Worm (Caenorhabditis elegans) whole organism, young adult: ENCODE measurements around the gene R06F6.12.
A peak's percentile ranks its signal among the peaks of the same experiment; 100 is the strongest.

Experiments
- D2030.7 ChIP-seq: fragments of 200-800 bp; sonication (Bioruptor generic); IDR thresholded peaks from 2 replicates; pipeline ENCODE4 v1.3.6; 2022; ENCODE audit warnings: missing genetic modification reagents, missing genetic modification characterization, missing compliant biosample characterization
- F10E7.11 ChIP-seq: sonication (generic microtip); optimal IDR thresholded peaks from 2 replicates; lab custom pipeline; 2017; ENCODE audit warnings: mild to moderate bottlenecking, missing genetic modification characterization, moderate library complexity, missing compliant biosample characterization
- F23B12.7 ChIP-seq: sonication (generic microtip); optimal IDR thresholded peaks from 2 replicates; lab custom pipeline; 2017; ENCODE audit warnings: missing genetic modification characterization, mild to moderate bottlenecking, missing compliant biosample characterization, antibody characterized with exemption, moderate library complexity; ENCODE audit not compliant: insufficient read depth
- F33H1.4 ChIP-seq: fragments of 200-800 bp; sonication (Bioruptor generic); IDR thresholded peaks from 2 replicates; pipeline ENCODE4 v1.3.6; 2022; ENCODE audit warnings: missing genetic modification reagents, missing genetic modification characterization, missing compliant biosample characterization
- F37B4.10 ChIP-seq: fragments of 200-800 bp; sonication (Bioruptor generic); IDR thresholded peaks from 2 replicates; pipeline ENCODE4 v1.3.6; 2022; ENCODE audit warnings: missing genetic modification characterization, missing compliant biosample characterization
- F52B5.7 ChIP-seq: sonication (generic microtip); optimal IDR thresholded peaks from 2 replicates; lab custom pipeline; 2016; ENCODE audit warnings: mild to moderate bottlenecking, missing genetic modification characterization, missing compliant biosample characterization
- K11D2.4 ChIP-seq: fragments of 200-800 bp; sonication (Bioruptor generic); IDR thresholded peaks from 2 replicates; pipeline ENCODE4 v1.3.6; 2022; ENCODE audit warnings: missing genetic modification reagents, missing genetic modification characterization, missing compliant biosample characterization
- T07F8.4 ChIP-seq: sonication (generic microtip); optimal IDR thresholded peaks from 2 replicates; lab custom pipeline; 2016; ENCODE audit warnings: mild to moderate bottlenecking, missing genetic modification characterization, moderate library complexity, missing compliant biosample characterization
- T26A5.8 ChIP-seq: sonication (generic microtip); optimal IDR thresholded peaks from 2 replicates; lab custom pipeline; 2016; ENCODE audit warnings: missing genetic modification characterization, missing compliant biosample characterization
- Y53G8AR.9 ChIP-seq: fragments of 200-800 bp; sonication (Bioruptor generic); conservative IDR thresholded peaks from 2 replicates; pipeline ENCODE4 v1.3.6; 2022; ENCODE audit warnings: missing genetic modification reagents, missing genetic modification characterization, missing compliant biosample characterization
- akir-1 ChIP-seq: fragments of 200-800 bp; sonication (Bioruptor generic); optimal IDR thresholded peaks from 2 replicates; lab custom pipeline; 2018; ENCODE audit warnings: mild to moderate bottlenecking, missing genetic modification characterization, moderate library complexity, missing compliant biosample characterization
- aptf-2 ChIP-seq: fragments of 200-800 bp; sonication (Bioruptor generic); conservative IDR thresholded peaks from 2 replicates; pipeline ENCODE4 v1.3.6; 2022; ENCODE audit warnings: missing genetic modification reagents, missing genetic modification characterization, missing compliant biosample characterization
- aptf-3 ChIP-seq: fragments of 200-800 bp; sonication (Bioruptor generic); IDR thresholded peaks from 2 replicates; pipeline ENCODE4 v1.3.6; 2022; ENCODE audit warnings: missing genetic modification characterization, missing compliant biosample characterization
- athp-1 ChIP-seq: sonication (generic microtip); optimal IDR thresholded peaks from 2 replicates; lab custom pipeline; 2017; ENCODE audit warnings: mild to moderate bottlenecking, missing genetic modification characterization, missing compliant biosample characterization
- attf-3 ChIP-seq: fragments of 200-800 bp; sonication (Bioruptor generic); conservative IDR thresholded peaks from 2 replicates; pipeline ENCODE4 v1.3.6; 2022; ENCODE audit warnings: missing genetic modification reagents, missing genetic modification characterization, missing compliant biosample characterization
- attf-5 ChIP-seq: fragments of 200-800 bp; sonication (Bioruptor generic); optimal IDR thresholded peaks from 2 replicates; lab custom pipeline; 2018; ENCODE audit warnings: mild to moderate bottlenecking, missing genetic modification characterization, missing compliant biosample characterization
- ccch-3 ChIP-seq: fragments of 200-800 bp; sonication (Bioruptor generic); optimal IDR thresholded peaks from 2 replicates; lab custom pipeline; 2018; ENCODE audit warnings: mild to moderate bottlenecking, missing genetic modification characterization, missing compliant biosample characterization
- ceh-100 ChIP-seq: fragments of 200-800 bp; sonication (Bioruptor generic); IDR thresholded peaks from 2 replicates; pipeline ENCODE4 v1.3.6; 2022; ENCODE audit warnings: missing genetic modification reagents, missing genetic modification characterization, missing compliant biosample characterization
- ceh-91 ChIP-seq: fragments of 200-800 bp; sonication (Bioruptor generic); IDR thresholded peaks from 2 replicates; pipeline ENCODE4 v1.3.6; 2022; ENCODE audit warnings: missing genetic modification reagents, missing genetic modification characterization, missing compliant biosample characterization
- die-1 ChIP-seq: sonication (generic microtip); optimal IDR thresholded peaks from 2 replicates; lab custom pipeline; 2016; ENCODE audit warnings: missing genotype, mild to moderate bottlenecking, missing genetic modification characterization, missing compliant biosample characterization
- dpff-1 ChIP-seq: sonication (generic microtip); optimal IDR thresholded peaks from 2 replicates; lab custom pipeline; 2017; ENCODE audit warnings: mild to moderate bottlenecking, missing genetic modification characterization, missing compliant biosample characterization
- dpl-1 ChIP-seq: fragments of 150-350 bp; optimal IDR thresholded peaks from 2 replicates; lab custom pipeline; 2014; ENCODE audit warnings: missing biosample characterization, missing genetic modification reagents, missing genetic modification characterization
- efl-1 ChIP-seq: fragments of 150-350 bp; optimal IDR thresholded peaks from 2 replicates; lab custom pipeline; 2014; ENCODE audit warnings: missing biosample characterization, missing genetic modification reagents, missing genetic modification characterization
- egl-44 ChIP-seq: fragments of 200-800 bp; sonication (Bioruptor generic); IDR thresholded peaks from 2 replicates; pipeline ENCODE4 v1.3.6; 2022; ENCODE audit warnings: missing genetic modification reagents, missing genetic modification characterization, missing compliant biosample characterization
- egrh-3 ChIP-seq: fragments of 200-800 bp; sonication (Bioruptor generic); IDR thresholded peaks from 2 replicates; pipeline ENCODE4 v1.3.6; 2022; ENCODE audit warnings: missing genetic modification reagents, missing genetic modification characterization, missing compliant biosample characterization
- ekl-4 ChIP-seq: fragments of 200-800 bp; sonication (Bioruptor generic); IDR thresholded peaks from 2 replicates; pipeline ENCODE4 v1.3.6; 2022; ENCODE audit warnings: missing genetic modification reagents, missing genetic modification characterization, missing compliant biosample characterization
- him-1 ChIP-seq: sonication (generic microtip); optimal IDR thresholded peaks from 2 replicates; lab custom pipeline; 2016; ENCODE audit warnings: missing genotype, missing genetic modification reagents, missing genetic modification characterization, missing compliant biosample characterization
- hlh-12 ChIP-seq: sonication (generic microtip); optimal IDR thresholded peaks from 2 replicates; lab custom pipeline; 2016; ENCODE audit warnings: missing genetic modification characterization, missing compliant biosample characterization
- hlh-26 ChIP-seq: fragments of 200-800 bp; sonication (Bioruptor generic); conservative IDR thresholded peaks from 2 replicates; pipeline ENCODE4 v1.3.6; 2022; ENCODE audit warnings: missing genetic modification reagents, missing genetic modification characterization, missing compliant biosample characterization
- lag-1 ChIP-seq: fragments of 200-800 bp; sonication (Bioruptor generic); IDR thresholded peaks from 2 replicates; pipeline ENCODE4 v1.3.6; 2022; ENCODE audit warnings: missing genetic modification reagents, missing genetic modification characterization, missing compliant biosample characterization
- let-526 ChIP-seq: fragments of 200-800 bp; sonication (Bioruptor generic); IDR thresholded peaks from 2 replicates; pipeline ENCODE4 v1.3.6; 2022; ENCODE audit warnings: missing genetic modification reagents, missing genetic modification characterization, missing compliant biosample characterization
- lin-26 ChIP-seq: fragments of 200-800 bp; sonication (Bioruptor generic); IDR thresholded peaks from 2 replicates; pipeline ENCODE4 v1.3.6; 2022; ENCODE audit warnings: missing genetic modification reagents, missing genetic modification characterization, missing compliant biosample characterization
- lin-54 ChIP-seq: fragments of 200-800 bp; sonication (Bioruptor generic); optimal IDR thresholded peaks from 2 replicates; lab custom pipeline; 2018; ENCODE audit warnings: mild to moderate bottlenecking, missing genetic modification characterization, missing compliant biosample characterization
- madf-10 ChIP-seq: sonication (generic microtip); optimal IDR thresholded peaks from 2 replicates; lab custom pipeline; 2016; ENCODE audit warnings: mild to moderate bottlenecking, missing genetic modification characterization, missing compliant biosample characterization
- madf-3 ChIP-seq: fragments of 200-800 bp; sonication (Bioruptor generic); IDR thresholded peaks from 2 replicates; pipeline ENCODE4 v1.3.6; 2022; ENCODE audit warnings: missing genetic modification reagents, missing genetic modification characterization, missing compliant biosample characterization
- madf-8 ChIP-seq: fragments of 200-800 bp; sonication (Bioruptor generic); conservative IDR thresholded peaks from 2 replicates; pipeline ENCODE4 v1.3.6; 2022; ENCODE audit warnings: missing genetic modification reagents, missing genetic modification characterization, missing compliant biosample characterization
- nhr-120 ChIP-seq: fragments of 200-800 bp; sonication (Bioruptor generic); IDR thresholded peaks from 2 replicates; pipeline ENCODE4 v1.3.6; 2022; ENCODE audit warnings: missing genetic modification characterization, missing compliant biosample characterization
- nhr-179 ChIP-seq: sonication (generic microtip); optimal IDR thresholded peaks from 2 replicates; lab custom pipeline; 2016; ENCODE audit warnings: mild to moderate bottlenecking, missing genetic modification characterization, missing compliant biosample characterization
- nhr-90 ChIP-seq: sonication (generic microtip); optimal IDR thresholded peaks from 2 replicates; lab custom pipeline; 2016; ENCODE audit warnings: missing genotype, mild to moderate bottlenecking, missing genetic modification characterization, missing compliant biosample characterization
- pbrm-1 ChIP-seq: fragments of 200-800 bp; sonication (Bioruptor generic); IDR thresholded peaks from 2 replicates; pipeline ENCODE4 v1.3.6; 2022; ENCODE audit warnings: missing genetic modification reagents, missing genetic modification characterization, missing compliant biosample characterization
- rcor-1 ChIP-seq: fragments of 200-800 bp; sonication (Bioruptor generic); IDR thresholded peaks from 2 replicates; pipeline ENCODE4 v1.3.6; 2022; ENCODE audit warnings: missing genetic modification reagents, missing genetic modification characterization, missing compliant biosample characterization
- rec-8 ChIP-seq, 2 experiments: sonication (generic microtip); optimal IDR thresholded peaks; 2 replicates each; lab custom pipeline; 2016; ENCODE audit warnings: mild to moderate bottlenecking in 2 of 2, missing genetic modification characterization in 2 of 2, missing genetic modification reagents in 2 of 2, missing genotype in 2 of 2, missing biosample characterization in 1 of 2, missing compliant biosample characterization in 1 of 2, moderate library complexity in 1 of 2
- sdz-38 ChIP-seq: sonication (generic microtip); optimal IDR thresholded peaks from 2 replicates; lab custom pipeline; 2016; ENCODE audit warnings: missing genotype, missing genetic modification characterization, missing compliant biosample characterization
- sea-2 ChIP-seq: fragments of 200-800 bp; sonication (Bioruptor generic); IDR thresholded peaks from 2 replicates; pipeline ENCODE4 v1.3.6; 2022; ENCODE audit warnings: missing genetic modification characterization, missing compliant biosample characterization
- snpc-1.1 ChIP-seq: sonication (generic microtip); optimal IDR thresholded peaks from 2 replicates; lab custom pipeline; 2017; ENCODE audit warnings: missing genetic modification characterization, mild to moderate bottlenecking, missing compliant biosample characterization, antibody characterized with exemption, moderate library complexity, missing genotype, missing genetic modification reagents; ENCODE audit not compliant: insufficient read depth
- snpc-4 ChIP-seq, 5 experiments: fragments of 150-350 bp in 1 of 5; sonication (generic microtip) in 4 of 5; optimal IDR thresholded peaks; 2 replicates each; lab custom pipeline; 2014 to 2018; ENCODE audit warnings: missing genetic modification characterization in 5 of 5, missing biosample characterization in 3 of 5, antibody characterized with exemption in 2 of 5, mild to moderate bottlenecking in 2 of 5, missing compliant biosample characterization in 2 of 5, missing genotype in 2 of 5, moderate library complexity in 2 of 5, missing genetic modification reagents in 1 of 5
- sptf-2 ChIP-seq: fragments of 200-800 bp; sonication (Bioruptor generic); optimal IDR thresholded peaks from 2 replicates; lab custom pipeline; 2018; ENCODE audit warnings: mild to moderate bottlenecking, missing genetic modification characterization, missing compliant biosample characterization
- ztf-18 ChIP-seq: sonication (generic microtip); optimal IDR thresholded peaks from 2 replicates; lab custom pipeline; 2016; ENCODE audit warnings: missing genotype, mild to moderate bottlenecking, missing genetic modification characterization, missing compliant biosample characterization

Gene R06F6.12

DNA sequence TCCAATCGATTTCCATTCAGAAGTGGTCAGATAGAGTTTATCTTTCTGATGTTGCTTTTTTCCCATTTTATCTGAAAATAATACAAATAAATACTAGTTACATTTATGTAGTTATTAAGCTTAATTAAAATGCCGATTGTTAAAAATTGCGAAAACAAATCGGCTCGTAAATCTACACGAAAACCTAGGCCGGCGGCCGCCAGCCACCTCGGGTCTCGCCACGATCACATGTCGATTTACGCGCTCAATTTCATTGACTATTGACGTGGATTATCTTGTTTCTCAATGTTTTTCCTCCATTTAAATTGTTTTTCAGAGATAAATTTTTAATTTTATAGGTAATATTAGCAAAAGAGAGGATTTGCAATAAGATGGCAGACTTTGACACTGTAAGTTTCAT is 48.7 kb upstream of the R06F6.12 start, which contains the start of the genes cyn-4 and copz-1 (continued):
- no peak for TF ChIP-seq Y53G8AR.9 (GFP tag; lab: Robert Waterston, UW)
- TF ChIP-seq hlh-26 (GFP tag; lab: Robert Waterston, UW), result no peak
- no peak for TF ChIP-seq F37B4.10 (GFP tag; lab: Robert Waterston, UW)
- 0 out of 2 replicates have a peak, but pooled peaks have one; percentile 14 for TF ChIP-seq egrh-3 (GFP tag; lab: Robert Waterston, UW)
- TF ChIP-seq attf-3 (GFP tag; lab: Robert Waterston, UW), result 0 out of 2 replicates have a peak, but pooled peaks have one; percentile 47
- no peak for TF ChIP-seq F10E7.11 (tag; lab: Kevin White, UChicago)
- TF ChIP-seq T07F8.4 (tag; lab: Kevin White, UChicago), result no peak
- peak; percentile 13 for TF ChIP-seq snpc-4 (GFP tag; optimal IDR thresholded peaks at IDR 0.05; lab: Kevin White, UChicago)
- TF ChIP-seq snpc-4 (tag; optimal IDR thresholded peaks at IDR 0.05; lab: Kevin White, UChicago), result peak in 3 of 4 experiments; percentile 24 to 51 (median 47)
- TF ChIP-seq rcor-1 (GFP tag; lab: Robert Waterston, UW), result peak; percentile 43; the same call in 1 of the 2 replicates
- TF ChIP-seq akir-1 (GFP tag; lab: Kevin White, UChicago), result no peak
- no peak for TF ChIP-seq sdz-38 (tag; lab: Kevin White, UChicago)
- no peak for TF ChIP-seq F52B5.7 (tag; lab: Kevin White, UChicago)
- TF ChIP-seq dpff-1 (tag; lab: Kevin White, UChicago), result no peak
- TF ChIP-seq sea-2, result no peak
- no peak for TF ChIP-seq hlh-12 (tag; lab: Kevin White, UChicago)
- TF ChIP-seq pbrm-1 (GFP tag; lab: Robert Waterston, UW), result no peak
- peak; percentile 33 for TF ChIP-seq him-1 (tag; lab: Kevin White, UChicago)
- TF ChIP-seq F33H1.4 (GFP tag; lab: Robert Waterston, UW), result peak; percentile 93
- no peak for TF ChIP-seq aptf-3 (GFP tag; lab: Robert Waterston, UW)
- no peak for TF ChIP-seq snpc-1.1 (tag; lab: Kevin White, UChicago)
- TF ChIP-seq madf-10 (tag; lab: Kevin White, UChicago), result peak; percentile 58
- TF ChIP-seq ceh-91, result peak; percentile 66
- no peak for TF ChIP-seq nhr-90 (tag; lab: Kevin White, UChicago)
- no peak for TF ChIP-seq madf-3
- no peak for TF ChIP-seq nhr-120 (GFP tag; lab: Robert Waterston, UW)
- TF ChIP-seq T26A5.8 (tag; lab: Kevin White, UChicago), result no peak
- no peak for TF ChIP-seq ccch-3 (GFP tag; lab: Kevin White, UChicago)
- TF ChIP-seq efl-1 (GFP tag; lab: Kevin White, UChicago), result peak; percentile 40
- peak; percentile 88 for TF ChIP-seq attf-5 (GFP tag; lab: Kevin White, UChicago)
- no peak for TF ChIP-seq ceh-100 (GFP tag; lab: Robert Waterston, UW)
- TF ChIP-seq ekl-4, result 0 out of 2 replicates have a peak, but pooled peaks have one; percentile 37
- no peak for TF ChIP-seq lag-1 (GFP tag; lab: Robert Waterston, UW)
- TF ChIP-seq egl-44 (GFP tag; lab: Robert Waterston, UW), result peak; percentile 52; the same call in 1 of the 2 replicates
- TF ChIP-seq K11D2.4, result no peak
- 0 out of 2 replicates have a peak, but pooled peaks have one; percentile 64 for TF ChIP-seq let-526 (GFP tag; lab: Robert Waterston, UW)
- peak; percentile 35 for TF ChIP-seq dpl-1 (GFP tag; lab: Kevin White, UChicago)
- peak; percentile 6 for TF ChIP-seq ztf-18 (tag; lab: Kevin White, UChicago)
- TF ChIP-seq nhr-179 (tag; lab: Kevin White, UChicago), result no peak
- no peak for TF ChIP-seq sptf-2
- TF ChIP-seq D2030.7, result peak; percentile 73
- peak; percentile 39; the same call in 1 of the 2 replicates for TF ChIP-seq madf-8 (GFP tag; lab: Robert Waterston, UW)
- peak; percentile 71; the same call in 1 of the 2 replicates for TF ChIP-seq aptf-2 (GFP tag; lab: Robert Waterston, UW)
- peak; percentile 59 for TF ChIP-seq lin-54
- TF ChIP-seq rec-8 (tag; optimal IDR thresholded peaks at IDR 0.05; lab: Kevin White, UChicago), result no peak
- TF ChIP-seq lin-26, result no peak
- TF ChIP-seq die-1 (tag; lab: Kevin White, UChicago), result no peak
- peak; percentile 87 for TF ChIP-seq athp-1 (tag; lab: Kevin White, UChicago)
- peak; percentile 6 for TF ChIP-seq F23B12.7 (tag; lab: Kevin White, UChicago)
